Worm (Caenorhabditis elegans): ENCODE data around the gene T04F3.3.

DNA sequence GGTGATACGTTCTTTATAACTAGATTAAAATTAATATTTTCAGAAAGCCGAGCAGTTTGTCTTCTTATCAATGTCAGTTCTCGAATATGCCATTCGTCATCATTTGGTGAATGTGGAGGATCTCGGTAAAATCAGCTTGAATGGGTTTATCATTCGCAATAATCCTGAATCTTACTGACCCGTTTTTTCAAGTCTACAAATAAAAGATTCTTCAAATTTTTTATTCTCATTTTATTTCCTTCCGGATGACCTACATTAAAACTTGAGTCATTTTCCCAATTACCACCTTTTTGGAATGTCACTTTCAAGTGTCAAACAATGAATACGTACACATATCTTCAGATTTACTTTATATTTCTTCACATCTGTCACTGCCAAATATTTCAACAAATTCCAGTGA, 1.6 kb downstream of the T04F3.3 start, which contains the start of gene T04F3.5:
- TF ChIP-seq W03F9.2 (tag; optimal IDR thresholded peaks at IDR 0.05) = no peak
- TF ChIP-seq him-1 (tag; optimal IDR thresholded peaks at IDR 0.05) = no peak

Measured in whole organism, L4/young adult.